Fruit fly (Drosophila melanogaster) whole organism, prepupa: ENCODE results near the gene osk.

Experiments
- CG10631 ChIP-seq: fragments of 200-800 bp; sonication (Bioruptor generic); optimal IDR thresholded peaks from 2 replicates; lab custom pipeline; 2016; ENCODE audit warnings: missing biosample characterization, missing genetic modification characterization
- CG7368 ChIP-seq: fragments of 200-800 bp; sonication (Bioruptor generic); optimal IDR thresholded peaks from 3 replicates; lab custom pipeline; 2016; ENCODE audit warnings: missing biosample characterization, missing genetic modification characterization
- Sox102F ChIP-seq: fragments of 200-800 bp; sonication (Bioruptor generic); optimal IDR thresholded peaks from 2 replicates; lab custom pipeline; 2016; ENCODE audit warnings: missing biosample characterization, mild to moderate bottlenecking, missing genetic modification characterization

DNA sequence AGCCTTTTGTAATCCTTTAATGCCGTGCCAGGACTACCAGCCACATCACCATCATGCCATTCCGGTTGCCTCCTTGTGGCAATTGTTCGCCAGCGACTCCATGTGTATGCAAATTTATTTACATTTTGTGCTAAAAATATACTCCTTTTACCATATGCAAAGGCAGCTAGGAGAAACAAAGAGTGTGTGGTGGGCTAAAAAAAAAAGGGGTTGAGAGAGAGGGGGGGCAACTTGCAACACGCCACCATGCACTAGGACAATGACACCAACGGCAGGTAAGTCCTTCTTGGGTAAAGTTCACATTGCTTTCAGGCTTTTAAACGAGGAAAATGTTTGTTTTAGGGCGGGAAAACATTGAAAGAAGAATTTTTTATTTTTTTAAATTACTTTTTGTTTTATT is 20.0 kb upstream of the osk start:
- no peak for TF ChIP-seq CG7368 (GFP tag; lab: Kevin White, UChicago)
- no peak for TF ChIP-seq Sox102F (GFP tag; lab: Kevin White, UChicago)
- no peak for TF ChIP-seq CG10631 (GFP tag; lab: Kevin White, UChicago)
